Worm (Caenorhabditis elegans) whole organism, dauer: ENCODE data around the gene mvb-12.

ENCODE experiments used
- unc-62 ChIP-seq: sonication (generic microtip); optimal IDR thresholded peaks from 2 replicates; lab custom pipeline; 2017; ENCODE audit warnings: missing biosample characterization, missing genetic modification reagents, missing genetic modification characterization

Gene mvb-12

DNA sequence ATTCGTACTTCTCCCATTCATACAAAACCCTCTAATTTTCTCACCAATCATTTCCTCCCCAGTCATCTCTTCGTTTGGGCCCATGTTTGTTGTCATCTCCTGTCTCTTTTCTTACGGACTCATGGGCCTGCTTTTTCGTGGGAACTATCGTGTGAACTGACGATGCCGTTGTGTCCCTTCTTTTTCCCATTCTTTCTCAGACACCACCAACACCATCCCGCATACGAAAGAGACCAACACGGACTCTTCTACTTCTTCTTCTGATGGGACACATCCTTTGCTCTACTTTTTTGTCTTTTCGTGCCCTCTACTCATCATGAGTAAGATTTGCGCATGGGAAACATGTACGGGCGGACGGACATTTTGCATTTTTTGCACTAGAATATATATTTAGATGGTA, 20.0 kb downstream of the mvb-12 start:
- no peak for TF ChIP-seq unc-62

DNA sequence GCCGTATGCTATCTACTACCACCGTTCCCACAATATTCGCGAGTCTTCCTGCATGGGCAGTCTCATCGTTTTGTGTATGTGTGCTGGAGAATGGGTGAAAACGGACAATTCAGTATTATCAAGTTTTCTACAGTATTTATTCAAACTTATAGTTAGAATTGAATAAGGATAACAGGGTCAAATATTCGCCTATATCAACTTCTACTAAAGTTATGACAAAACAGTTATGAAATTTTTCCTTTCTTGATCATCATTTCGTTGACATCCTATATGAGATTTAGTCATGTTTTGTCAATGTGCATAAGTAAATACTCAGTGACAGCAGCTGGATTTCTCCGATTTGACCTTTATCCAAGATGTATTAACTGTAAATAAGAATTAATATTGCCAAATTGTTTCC, 21.0 kb downstream of the mvb-12 start:
- TF ChIP-seq unc-62: no peak

DNA sequence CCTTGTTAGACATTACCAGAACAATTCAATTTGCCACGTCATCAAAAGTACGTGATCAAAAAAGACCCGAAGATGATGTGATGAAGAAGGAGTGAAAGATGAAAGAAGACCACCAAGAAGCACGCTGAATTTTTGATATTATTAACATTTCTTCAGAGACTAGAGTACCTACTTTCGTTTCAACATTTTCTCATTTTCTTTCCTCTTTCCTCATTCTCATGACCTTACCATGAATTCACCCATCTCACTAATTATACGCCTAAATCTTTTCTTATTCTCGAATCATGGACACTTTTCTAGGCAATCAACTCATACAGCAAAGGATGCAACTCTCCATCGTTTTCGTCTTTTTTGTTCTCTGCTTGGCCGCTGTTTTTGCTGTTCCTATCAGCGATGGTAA, 38.3 kb downstream of the mvb-12 start, which contains the start of gene flp-10:
TSS of gene flp-10 (plus strand) at position 301 of the 400 bp plus-strand sequence.
- no peak for TF ChIP-seq unc-62

DNA sequence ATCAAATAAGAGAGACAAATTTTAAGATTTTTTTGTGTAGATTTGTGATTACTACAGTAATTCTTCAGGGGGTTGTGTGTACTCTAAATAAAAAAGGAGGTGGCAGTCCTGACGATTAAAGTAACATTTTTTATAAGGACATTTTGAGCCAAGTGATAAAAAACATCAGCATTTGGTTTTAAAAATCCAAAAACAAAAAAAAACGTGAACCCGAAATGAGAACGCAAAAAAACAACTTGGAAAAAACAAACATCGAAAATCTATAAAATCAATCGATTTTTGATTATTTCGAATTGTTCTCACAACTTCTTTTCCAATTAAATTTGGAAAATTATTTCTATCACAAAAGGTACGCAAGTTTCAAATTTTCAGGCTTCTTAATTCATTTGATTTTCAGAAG, 40.1 kb downstream of the mvb-12 start, which contains the start of gene T06C10.3:
TSS of gene T06C10.3 (plus strand) at position 301 of the 400 bp plus-strand sequence.
- no peak for TF ChIP-seq unc-62

DNA sequence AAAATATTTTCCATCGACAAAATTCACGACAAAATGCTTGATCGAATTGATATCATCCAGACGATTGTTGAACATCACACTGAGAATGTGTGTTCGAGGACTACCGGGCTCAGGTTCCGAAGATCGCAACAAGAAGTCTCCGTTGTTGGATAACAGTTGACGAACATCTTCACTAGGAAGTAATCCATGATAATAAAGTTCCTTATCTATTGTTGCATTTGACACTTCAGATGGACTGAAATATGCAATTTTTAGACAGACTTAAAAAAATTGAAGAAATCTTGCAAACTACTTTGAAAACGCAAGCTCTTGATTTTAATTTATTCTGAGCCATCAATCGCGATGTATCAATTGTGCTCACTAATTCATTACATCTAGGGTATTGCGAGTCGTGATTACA, 46.9 kb downstream of the mvb-12 start:
- no peak for TF ChIP-seq unc-62

DNA sequence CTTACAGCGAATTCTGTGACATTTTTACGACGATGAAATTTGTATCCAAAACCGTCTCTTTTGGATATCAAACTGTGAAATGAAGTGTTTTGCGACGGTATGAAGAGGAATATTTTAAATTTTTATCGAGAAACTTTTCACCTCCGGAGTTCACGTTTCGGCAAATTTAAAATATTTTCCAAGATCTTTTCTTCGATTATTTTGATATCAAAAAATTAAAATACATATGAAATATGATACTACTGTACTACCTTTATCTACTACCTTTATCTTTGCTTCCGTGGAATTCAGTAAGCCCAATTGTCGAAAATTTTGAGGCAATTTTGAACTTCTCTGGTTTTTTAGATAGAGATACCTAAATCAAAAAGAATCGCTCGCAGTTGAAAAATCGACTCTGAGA, 47.5 kb downstream of the mvb-12 start, which contains the start of gene kin-26:
TSS of gene kin-26 (minus strand) at position 101 of the 400 bp plus-strand sequence.
- TF ChIP-seq unc-62: no peak

DNA sequence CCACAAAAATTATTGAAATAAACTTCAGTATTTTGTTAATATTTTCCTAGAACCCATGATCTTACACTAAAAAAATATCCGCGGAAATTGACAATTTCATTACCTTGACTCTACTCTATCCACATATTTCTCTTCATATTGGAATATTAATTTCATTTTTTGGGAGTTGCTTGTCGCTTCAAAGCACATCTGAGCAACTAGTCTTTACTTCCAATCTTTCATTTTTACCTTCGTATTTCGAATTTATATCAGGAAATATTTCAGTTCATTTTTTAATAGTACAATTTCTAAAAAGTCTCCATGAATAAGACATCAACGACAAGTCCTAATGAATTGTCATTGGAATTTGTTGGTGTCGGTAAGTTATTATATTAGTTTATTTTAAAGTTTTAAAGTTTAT, 48.7 kb downstream of the mvb-12 start, which contains the start of gene srt-73:
TSS of gene srt-73 (plus strand) at position 301 of the 400 bp plus-strand sequence.
- no peak for TF ChIP-seq unc-62

DNA sequence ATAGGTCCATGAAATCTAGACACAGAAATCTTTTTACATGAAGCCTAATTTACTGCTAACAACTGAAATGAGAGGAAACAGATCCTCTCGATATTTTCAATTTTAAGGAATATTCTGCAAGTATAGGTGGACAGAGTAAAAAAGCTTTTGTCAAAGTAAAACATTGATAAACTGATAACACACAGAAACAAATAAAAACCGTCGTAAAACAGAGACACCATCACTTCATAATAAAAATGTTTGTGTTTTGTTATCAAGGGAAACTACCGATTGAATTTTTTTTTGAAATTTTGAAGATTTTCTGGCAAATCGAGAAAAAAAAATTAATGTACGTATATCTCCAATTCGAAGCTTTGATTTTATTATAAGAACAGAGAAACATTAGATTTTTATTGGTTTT, 50.8 kb downstream of the mvb-12 start:
- TF ChIP-seq unc-62: no peak

DNA sequence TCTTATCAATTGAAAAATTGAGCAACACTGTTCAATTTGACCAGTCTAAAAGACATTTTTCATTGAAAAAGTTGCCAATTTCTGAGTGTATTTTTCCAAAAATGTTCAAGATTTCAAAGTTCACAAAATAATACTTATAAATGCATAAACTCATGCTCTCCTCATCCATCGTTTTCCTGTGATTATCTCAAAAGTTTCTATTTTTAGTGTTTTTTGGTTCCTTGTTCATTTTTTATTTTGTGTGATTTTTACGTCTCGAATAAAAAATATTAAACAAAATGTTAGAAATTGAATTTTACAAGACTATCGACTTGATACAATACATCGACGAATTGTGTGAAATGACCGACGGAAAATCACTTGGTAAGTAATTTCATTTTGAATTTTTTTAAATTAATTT, 51.4 kb downstream of the mvb-12 start, which contains the start of gene atic-1:
TSS of gene atic-1 (plus strand) at position 301 of the 400 bp plus-strand sequence.
- TF ChIP-seq unc-62: no peak
